Fruit fly (Drosophila melanogaster) whole organism, embryonic: ENCODE data around the gene CG7985.

Experiments used
- CG1024 ChIP-seq: fragments of 200-800 bp; sonication (Bioruptor generic); IDR thresholded peaks from 2 replicates; pipeline ENCODE4 v1.3.6; 2022; ENCODE audit warnings: missing biosample characterization, missing genetic modification characterization
- CG12155 ChIP-seq: fragments of 200-800 bp; sonication (Bioruptor generic); optimal IDR thresholded peaks from 3 replicates; lab custom pipeline; 2016; ENCODE audit warnings: missing biosample characterization, missing genetic modification characterization
- CG14014 ChIP-seq: fragments of 200-800 bp; sonication (Bioruptor generic); IDR thresholded peaks from 2 replicates; pipeline ENCODE4 v1.3.6; 2022; ENCODE audit warnings: missing biosample characterization, missing genetic modification characterization
- CG14667 ChIP-seq: fragments of 200-800 bp; sonication (Bioruptor generic); IDR thresholded peaks from 2 replicates; pipeline ENCODE4 v1.3.6; 2022; ENCODE audit warnings: missing biosample characterization, missing genetic modification characterization
- CG15601 ChIP-seq: fragments of 200-800 bp; sonication (Bioruptor generic); optimal IDR thresholded peaks from 3 replicates; lab custom pipeline; 2019; ENCODE audit warnings: missing biosample characterization, mild to moderate bottlenecking, missing genetic modification characterization, moderate library complexity
- CG1602 ChIP-seq: fragments of 200-800 bp; sonication (Bioruptor generic); optimal IDR thresholded peaks from 3 replicates; lab custom pipeline; 2016; ENCODE audit warnings: missing biosample characterization, missing genetic modification characterization
- CG16863 ChIP-seq: fragments of 200-800 bp; sonication (Bioruptor generic); optimal IDR thresholded peaks from 3 replicates; lab custom pipeline; 2016; ENCODE audit warnings: missing biosample characterization, missing genetic modification characterization
- CG17385 ChIP-seq: fragments of 200-800 bp; sonication (Bioruptor generic); optimal IDR thresholded peaks from 3 replicates; lab custom pipeline; 2018; ENCODE audit warnings: missing biosample characterization, mild to moderate bottlenecking, missing genetic modification characterization
- CG2129 ChIP-seq: fragments of 200-800 bp; sonication (Bioruptor generic); IDR thresholded peaks from 2 replicates; pipeline ENCODE4 v1.3.6; 2022; ENCODE audit warnings: missing biosample characterization, missing genetic modification characterization; ENCODE audit not compliant: partially characterized antibody
- CG30403 ChIP-seq: fragments of 200-800 bp; sonication (Bioruptor generic); optimal IDR thresholded peaks from 3 replicates; lab custom pipeline; 2016; ENCODE audit warnings: missing biosample characterization, missing genetic modification characterization
- CG6765 ChIP-seq: fragments of 200-800 bp; sonication (Bioruptor generic); optimal IDR thresholded peaks from 3 replicates; lab custom pipeline; 2017; ENCODE audit warnings: missing biosample characterization, mild to moderate bottlenecking, missing genetic modification characterization
- CG6813 ChIP-seq: fragments of 200-800 bp; sonication (Bioruptor generic); optimal IDR thresholded peaks from 2 replicates; lab custom pipeline; 2017; ENCODE audit warnings: missing biosample characterization, missing genetic modification characterization, mild to moderate bottlenecking, moderate library complexity, missing genetic modification reagents
- Dip3 ChIP-seq: fragments of 200-800 bp; sonication (Bioruptor generic); optimal IDR thresholded peaks from 3 replicates; lab custom pipeline; 2016; ENCODE audit warnings: missing biosample characterization, missing genetic modification characterization
- Hmx ChIP-seq: fragments of 200-800 bp; sonication (Bioruptor generic); optimal IDR thresholded peaks from 2 replicates; lab custom pipeline; 2016; ENCODE audit warnings: missing biosample characterization, missing genetic modification characterization
- Hr39 ChIP-seq: fragments of >200 bp; optimal IDR thresholded peaks from 2 replicates; lab custom pipeline; 2017
- Hr78 ChIP-seq, 2 experiments: fragments of 200-800 bp in 1 of 2; fragments of >200 bp in 1 of 2; sonication (Bioruptor generic) in 1 of 2; optimal IDR thresholded peaks; 2 replicates each; lab custom pipeline; 2017 to 2019; ENCODE audit warnings: missing biosample characterization in 2 of 2, missing genetic modification characterization in 2 of 2, mild to moderate bottlenecking in 1 of 2, moderate library complexity in 1 of 2
- Kr ChIP-seq: fragments of 200-800 bp; sonication (Bioruptor generic); optimal IDR thresholded peaks from 2 replicates; lab custom pipeline; 2017; ENCODE audit warnings: missing biosample characterization, mild to moderate bottlenecking, missing genetic modification characterization
- MBD-R2 ChIP-seq: fragments of 200-800 bp; sonication (Bioruptor generic); IDR thresholded peaks from 2 replicates; pipeline ENCODE4 v1.3.6; 2022; ENCODE audit warnings: missing biosample characterization, missing genetic modification characterization
- Meics ChIP-seq: fragments of 200-800 bp; sonication (Bioruptor generic); optimal IDR thresholded peaks from 2 replicates; lab custom pipeline; 2017; ENCODE audit warnings: missing biosample characterization, mild to moderate bottlenecking, missing genetic modification characterization
- Myb ChIP-seq: fragments of 200-800 bp; sonication (Bioruptor generic); optimal IDR thresholded peaks from 2 replicates; lab custom pipeline; 2016; ENCODE audit warnings: missing biosample characterization, missing genetic modification characterization
- Nf-YB ChIP-seq: fragments of 200-800 bp; sonication (Bioruptor generic); optimal IDR thresholded peaks from 3 replicates; lab custom pipeline; 2019; ENCODE audit warnings: missing biosample characterization, mild to moderate bottlenecking, missing genetic modification characterization, moderate library complexity
- Poxn ChIP-seq: fragments of 200-800 bp; sonication (Bioruptor generic); IDR thresholded peaks from 2 replicates; pipeline ENCODE4 v1.3.6; 2022; ENCODE audit warnings: missing biosample characterization, missing genetic modification characterization
- Ptx1 ChIP-seq: fragments of 200-800 bp; sonication (Bioruptor generic); IDR thresholded peaks from 2 replicates; pipeline ENCODE4 v1.3.6; 2022; ENCODE audit warnings: missing biosample characterization, missing genetic modification characterization
- Sox102F ChIP-seq: fragments of 200-800 bp; sonication (Bioruptor generic); optimal IDR thresholded peaks from 2 replicates; lab custom pipeline; 2018; ENCODE audit warnings: missing biosample characterization, mild to moderate bottlenecking, missing genetic modification characterization, moderate library complexity
- Ssrp ChIP-seq: fragments of 200-800 bp; sonication (Bioruptor generic); optimal IDR thresholded peaks from 2 replicates; lab custom pipeline; 2018; ENCODE audit warnings: missing biosample characterization, mild to moderate bottlenecking, missing genetic modification characterization, moderate library complexity
- TFAM ChIP-seq: fragments of 200-800 bp; sonication (Bioruptor generic); optimal IDR thresholded peaks from 2 replicates; lab custom pipeline; 2017; ENCODE audit warnings: missing biosample characterization, missing genetic modification characterization, inconsistent platforms
- Tbp ChIP-seq: fragments of >200 bp; optimal IDR thresholded peaks from 2 replicates; lab custom pipeline; 2018; ENCODE audit warnings: missing biosample characterization, missing genetic modification characterization
- Vsx1 ChIP-seq: fragments of 200-800 bp; sonication (Bioruptor generic); optimal IDR thresholded peaks from 2 replicates; lab custom pipeline; 2017; ENCODE audit warnings: missing biosample characterization, mild to moderate bottlenecking, missing genetic modification characterization, missing genetic modification reagents
- cwo ChIP-seq: fragments of 200-800 bp; sonication (Bioruptor generic); optimal IDR thresholded peaks from 3 replicates; lab custom pipeline; 2017; ENCODE audit warnings: missing biosample characterization, missing genetic modification characterization, mild to moderate bottlenecking, moderate library complexity, missing genetic modification reagents
- dan ChIP-seq: fragments of 200-800 bp; sonication (Bioruptor generic); IDR thresholded peaks from 2 replicates; pipeline ENCODE4 v1.3.6; 2022; ENCODE audit warnings: missing biosample characterization, missing genetic modification characterization
- disco-r ChIP-seq: fragments of 200-800 bp; sonication (Bioruptor generic); optimal IDR thresholded peaks from 2 replicates; lab custom pipeline; 2016; ENCODE audit warnings: missing biosample characterization, missing genetic modification characterization
- dm ChIP-seq: fragments of 200-800 bp; sonication (Bioruptor generic); optimal IDR thresholded peaks from 3 replicates; lab custom pipeline; 2016; ENCODE audit warnings: missing biosample characterization, missing genetic modification characterization
- ewg ChIP-seq: fragments of 200-800 bp; sonication (Bioruptor generic); optimal IDR thresholded peaks from 3 replicates; lab custom pipeline; 2017; ENCODE audit warnings: mild to moderate bottlenecking, missing biosample characterization, missing genetic modification reagents, missing genetic modification characterization
- eyg ChIP-seq: fragments of 200-800 bp; sonication (Bioruptor generic); optimal IDR thresholded peaks from 3 replicates; lab custom pipeline; 2016; ENCODE audit warnings: missing biosample characterization, missing genetic modification characterization
- gro ChIP-seq: fragments of 200-800 bp; sonication (Bioruptor generic); optimal IDR thresholded peaks from 2 replicates; lab custom pipeline; 2016; ENCODE audit warnings: missing biosample characterization, missing genetic modification characterization
- kah ChIP-seq: fragments of 200-800 bp; sonication (Bioruptor generic); optimal IDR thresholded peaks from 2 replicates; lab custom pipeline; 2018; ENCODE audit warnings: missing biosample characterization, mild to moderate bottlenecking, missing genetic modification characterization
- lola ChIP-seq, 3 experiments: fragments of >200 bp in 2 of 3; fragments of 200-800 bp in 1 of 3; sonication (Bioruptor generic) in 1 of 3; optimal IDR thresholded peaks; 2 replicates each; lab custom pipeline; 2017 to 2019; ENCODE audit warnings: missing biosample characterization in 3 of 3, missing genetic modification characterization in 3 of 3, mild to moderate bottlenecking in 1 of 3, moderate library complexity in 1 of 3
- seq ChIP-seq: fragments of 200-800 bp; sonication (Bioruptor generic); IDR thresholded peaks from 2 replicates; pipeline ENCODE4 v1.3.6; 2022; ENCODE audit warnings: missing biosample characterization, missing genetic modification characterization
- sima ChIP-seq: fragments of 200-800 bp; sonication (Bioruptor generic); optimal IDR thresholded peaks from 2 replicates; lab custom pipeline; 2016; ENCODE audit warnings: missing biosample characterization, missing genetic modification characterization
- slp2 ChIP-seq: fragments of 200-800 bp; sonication (Bioruptor generic); optimal IDR thresholded peaks from 2 replicates; lab custom pipeline; 2016; ENCODE audit warnings: missing biosample characterization, missing genetic modification characterization
- sob ChIP-seq: fragments of 200-800 bp; sonication (Bioruptor generic); IDR thresholded peaks from 2 replicates; pipeline ENCODE4 v1.3.6; 2022; ENCODE audit warnings: missing biosample characterization, missing genetic modification characterization
- wor ChIP-seq: fragments of 200-800 bp; sonication (Bioruptor generic); IDR thresholded peaks from 2 replicates; pipeline ENCODE4 v1.3.6; 2022; ENCODE audit warnings: missing biosample characterization, missing genetic modification characterization
- zen ChIP-seq: fragments of 200-800 bp; sonication (Bioruptor generic); optimal IDR thresholded peaks from 3 replicates; lab custom pipeline; 2018; ENCODE audit warnings: missing biosample characterization, mild to moderate bottlenecking, missing genetic modification characterization, moderate library complexity
- zfh1 ChIP-seq: fragments of 200-800 bp; sonication (Bioruptor generic); IDR thresholded peaks from 3 replicates; pipeline ENCODE4 v1.3.6; 2022; ENCODE audit warnings: missing biosample characterization, missing genetic modification characterization

CG7985 gene

DNA sequence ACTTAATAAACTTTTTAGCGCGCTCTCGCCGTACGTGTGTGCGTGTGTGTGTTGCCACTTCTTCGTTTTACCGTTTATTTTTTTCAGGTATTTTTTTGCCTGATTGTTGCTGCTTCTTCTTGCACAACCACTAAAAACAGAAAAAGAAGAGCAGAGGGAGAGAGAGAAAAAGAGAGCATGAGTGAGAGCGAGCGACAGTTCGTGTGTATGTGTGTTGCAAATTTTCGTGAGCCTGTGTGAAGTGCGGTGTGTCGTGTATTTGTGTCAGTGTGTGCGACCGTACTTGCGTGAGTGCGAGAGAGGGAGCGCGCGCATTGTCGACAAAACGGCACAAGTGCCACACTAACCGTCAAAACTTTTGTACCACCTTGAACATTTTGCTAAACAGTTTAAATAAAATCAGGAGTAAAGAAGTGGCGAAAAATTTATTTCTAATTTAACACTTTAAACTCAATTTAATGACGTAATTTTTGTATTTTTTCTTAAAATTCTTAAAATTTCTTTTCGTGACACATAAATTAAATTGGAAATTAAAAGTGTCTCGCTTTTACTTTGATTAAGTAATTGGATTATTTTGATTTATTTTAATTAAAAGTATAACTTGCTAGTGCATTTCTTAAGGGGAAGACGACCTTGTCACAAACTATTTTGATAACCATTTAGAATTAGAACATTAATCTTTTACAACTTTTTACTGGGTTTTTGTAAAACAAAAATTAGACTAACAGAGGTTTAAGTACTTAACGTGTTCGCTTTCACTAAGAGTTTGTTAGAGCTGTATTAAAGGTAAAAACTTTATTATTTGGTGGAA is 2.5 kb upstream of the CG7985 start (continued):
- TF ChIP-seq gro (GFP tag; lab: Kevin White, UChicago): no peak
- TF ChIP-seq Tbp: no peak
- TF ChIP-seq Kr (GFP tag; lab: Kevin White, UChicago): no peak
- no peak for TF ChIP-seq Ptx1 (GFP tag; lab: Robert Waterston, UW)
- TF ChIP-seq ewg (GFP tag; lab: Kevin White, UChicago): peak; percentile 65
- no peak for TF ChIP-seq Poxn (GFP tag; lab: Robert Waterston, UW)
- no peak for TF ChIP-seq CG14667 (GFP tag; lab: Robert Waterston, UW)
- TF ChIP-seq CG2129 (GFP tag; lab: Robert Waterston, UW): no peak
- TF ChIP-seq TFAM (GFP tag; lab: Kevin White, UChicago): no peak
- TF ChIP-seq Dip3: no peak
- no peak for TF ChIP-seq dan
- no peak for TF ChIP-seq Hr39 (lab: Kevin White, UChicago)
- peak; percentile 80 for TF ChIP-seq Meics (GFP tag; lab: Kevin White, UChicago)
- peak; percentile 41 for TF ChIP-seq CG12155
- no peak for TF ChIP-seq MBD-R2 (GFP tag; lab: Robert Waterston, UW)
- TF ChIP-seq Hr78 (GFP tag; optimal IDR thresholded peaks at IDR 0.05; lab: Kevin White, UChicago): peak in 1 of 2 experiments; percentile 10
- no peak for TF ChIP-seq Vsx1
- no peak for TF ChIP-seq eyg (GFP tag; lab: Kevin White, UChicago)
- peak; percentile 77 for TF ChIP-seq CG30403 (GFP tag; lab: Kevin White, UChicago)
- peak; percentile 31 for TF ChIP-seq Hmx (GFP tag; lab: Kevin White, UChicago)
- TF ChIP-seq CG14014 (GFP tag; lab: Robert Waterston, UW): no peak
- TF ChIP-seq Sox102F (GFP tag; lab: Kevin White, UChicago): peak; percentile 60
- peak; percentile 99 for TF ChIP-seq CG17385 (GFP tag; lab: Kevin White, UChicago)
- no peak for TF ChIP-seq dm
- TF ChIP-seq CG6765 (GFP tag; lab: Kevin White, UChicago): peak; percentile 35
- TF ChIP-seq CG15601 (tag; lab: Kevin White, UChicago): peak; percentile 55
- TF ChIP-seq kah (GFP tag; lab: Kevin White, UChicago): peak; percentile 25
- peak; percentile 51 for TF ChIP-seq cwo (GFP tag; lab: Kevin White, UChicago)
- no peak for TF ChIP-seq sob
- TF ChIP-seq CG6813 (GFP tag; lab: Kevin White, UChicago): no peak
- TF ChIP-seq disco-r (GFP tag; lab: Kevin White, UChicago): no peak
- TF ChIP-seq CG1024 (GFP tag; lab: Robert Waterston, UW): no peak
- no peak for TF ChIP-seq zen (tag; lab: Kevin White, UChicago)
- no peak for TF ChIP-seq zfh1 (GFP tag; lab: Robert Waterston, UW)
- no peak for TF ChIP-seq seq (GFP tag; lab: Robert Waterston, UW)
- no peak for TF ChIP-seq sima
- peak; percentile 29 for TF ChIP-seq Myb (GFP tag; lab: Kevin White, UChicago)
- peak; percentile 50 for TF ChIP-seq slp2 (GFP tag; lab: Kevin White, UChicago)
- no peak for TF ChIP-seq wor (GFP tag; lab: Robert Waterston, UW)
- peak; percentile 70 for TF ChIP-seq Ssrp (tag; lab: Kevin White, UChicago)
- TF ChIP-seq Nf-YB (GFP tag; lab: Kevin White, UChicago): peak; percentile 31
- TF ChIP-seq CG16863 (GFP tag; lab: Kevin White, UChicago): no peak
- peak in 1 of 3 experiments; percentile 75 for TF ChIP-seq lola (GFP tag; optimal IDR thresholded peaks at IDR 0.05; lab: Kevin White, UChicago)
- TF ChIP-seq CG1602 (GFP tag; lab: Kevin White, UChicago): peak; percentile 33
